Fruit fly (Drosophila melanogaster): ENCODE measurements around the gene promL.
A peak's percentile ranks its signal among the peaks of the same experiment; 100 is the strongest.

dm6 chr3L:3071675-3072583 is 55.6 kb downstream of the promL start:
- TF ChIP-seq lz (GFP tag; optimal IDR thresholded peaks at IDR 0.05) (no peak), Sox14 (GFP tag; optimal IDR thresholded peaks at IDR 0.05) (peak; percentile 12)
